Fruit fly (Drosophila melanogaster) whole organism, embryonic: Measurements from ENCODE around the gene CG3104.

Experiments
- Atf3 ChIP-seq: fragments of 200-800 bp; sonication (Bioruptor generic); optimal IDR thresholded peaks from 3 replicates; lab custom pipeline; 2016; ENCODE audit warnings: missing biosample characterization, missing genetic modification characterization
- Bteb2 ChIP-seq: fragments of 200-800 bp; sonication (Bioruptor generic); optimal IDR thresholded peaks from 2 replicates; lab custom pipeline; 2016; ENCODE audit warnings: missing biosample characterization, missing genetic modification characterization
- CG1024 ChIP-seq: fragments of 200-800 bp; sonication (Bioruptor generic); IDR thresholded peaks from 2 replicates; pipeline ENCODE4 v1.3.6; 2022; ENCODE audit warnings: missing biosample characterization, missing genetic modification characterization
- CG10274 ChIP-seq: fragments of 200-800 bp; sonication (Bioruptor generic); optimal IDR thresholded peaks from 3 replicates; lab custom pipeline; 2017; ENCODE audit warnings: missing biosample characterization, mild to moderate bottlenecking, missing genetic modification characterization
- CG10321 ChIP-seq: fragments of 200-800 bp; sonication (Bioruptor generic); IDR thresholded peaks from 2 replicates; pipeline ENCODE4 v1.3.6; 2022; ENCODE audit warnings: missing biosample characterization, missing genetic modification characterization
- CG10543 ChIP-seq: fragments of 200-800 bp; sonication (Bioruptor generic); optimal IDR thresholded peaks from 3 replicates; lab custom pipeline; 2017; ENCODE audit warnings: missing biosample characterization, mild to moderate bottlenecking, missing genetic modification characterization, moderate library complexity
- CG11398 ChIP-seq: fragments of 200-800 bp; sonication (Bioruptor generic); optimal IDR thresholded peaks from 2 replicates; lab custom pipeline; 2016; ENCODE audit warnings: missing biosample characterization, missing genetic modification characterization
- CG11695 ChIP-seq: fragments of 200-800 bp; sonication (Bioruptor generic); IDR thresholded peaks from 3 replicates; pipeline ENCODE4 v1.3.6; 2022; ENCODE audit warnings: missing biosample characterization, missing genetic modification characterization
- CG12071 ChIP-seq: fragments of 200-800 bp; sonication (Bioruptor generic); optimal IDR thresholded peaks from 3 replicates; lab custom pipeline; 2018; ENCODE audit warnings: missing biosample characterization, mild to moderate bottlenecking, missing genetic modification characterization
- CG12104 ChIP-seq: fragments of 200-800 bp; sonication (Bioruptor generic); optimal IDR thresholded peaks from 3 replicates; lab custom pipeline; 2016; ENCODE audit warnings: missing biosample characterization, missing genetic modification characterization
- CG12659 ChIP-seq: fragments of 200-800 bp; sonication (Bioruptor generic); optimal IDR thresholded peaks from 3 replicates; lab custom pipeline; 2017; ENCODE audit warnings: mild to moderate bottlenecking, missing biosample characterization, missing genetic modification reagents, missing genetic modification characterization
- CG13296 ChIP-seq: fragments of 200-800 bp; sonication (Bioruptor generic); optimal IDR thresholded peaks from 3 replicates; lab custom pipeline; 2018; ENCODE audit warnings: missing biosample characterization, mild to moderate bottlenecking, missing genetic modification characterization
- CG14441 ChIP-seq: fragments of 200-800 bp; sonication (Bioruptor generic); IDR thresholded peaks from 2 replicates; pipeline ENCODE4 v1.3.6; 2022; ENCODE audit warnings: missing biosample characterization, missing genetic modification characterization
- CG1529 ChIP-seq: fragments of 200-800 bp; sonication (Bioruptor generic); optimal IDR thresholded peaks from 3 replicates; lab custom pipeline; 2018; ENCODE audit warnings: missing biosample characterization, missing genetic modification characterization
- CG17385 ChIP-seq: fragments of 200-800 bp; sonication (Bioruptor generic); optimal IDR thresholded peaks from 3 replicates; lab custom pipeline; 2018; ENCODE audit warnings: missing biosample characterization, mild to moderate bottlenecking, missing genetic modification characterization
- CG18599 ChIP-seq: fragments of 200-800 bp; sonication (Bioruptor generic); optimal IDR thresholded peaks from 3 replicates; lab custom pipeline; 2017; ENCODE audit warnings: missing biosample characterization, missing genetic modification characterization, mild to moderate bottlenecking, moderate library complexity, missing genetic modification reagents
- CG3995 ChIP-seq: fragments of 200-800 bp; sonication (Bioruptor generic); optimal IDR thresholded peaks from 3 replicates; lab custom pipeline; 2016; ENCODE audit warnings: missing biosample characterization, missing genetic modification characterization
- CG4328 ChIP-seq: fragments of 200-800 bp; sonication (Bioruptor generic); optimal IDR thresholded peaks from 3 replicates; lab custom pipeline; 2017; ENCODE audit warnings: missing biosample characterization, missing genetic modification reagents, missing genetic modification characterization
- CG6254 ChIP-seq: fragments of 200-800 bp; sonication (Bioruptor generic); optimal IDR thresholded peaks from 3 replicates; lab custom pipeline; 2017; ENCODE audit warnings: mild to moderate bottlenecking, missing biosample characterization, missing genetic modification reagents, missing genetic modification characterization
- CG7745 ChIP-seq: fragments of 200-800 bp; sonication (Bioruptor generic); optimal IDR thresholded peaks from 2 replicates; lab custom pipeline; 2018; ENCODE audit warnings: missing biosample characterization, mild to moderate bottlenecking, missing genetic modification characterization, moderate library complexity
- CG7786 ChIP-seq: fragments of 200-800 bp; sonication (Bioruptor generic); optimal IDR thresholded peaks from 2 replicates; lab custom pipeline; 2016; ENCODE audit warnings: missing biosample characterization, missing genetic modification characterization
- CG7928 ChIP-seq: fragments of 200-800 bp; sonication (Bioruptor generic); optimal IDR thresholded peaks from 2 replicates; lab custom pipeline; 2017; ENCODE audit warnings: missing biosample characterization, mild to moderate bottlenecking, missing genetic modification characterization
- CG8765 ChIP-seq: fragments of 200-800 bp; sonication (Bioruptor generic); IDR thresholded peaks from 2 replicates; pipeline ENCODE4 v1.3.6; 2022; ENCODE audit warnings: missing biosample characterization, missing genetic modification characterization
- CTCF ChIP-seq: fragments of 200-800 bp; sonication (Bioruptor generic); optimal IDR thresholded peaks from 2 replicates; lab custom pipeline; 2017; ENCODE audit warnings: missing biosample characterization, mild to moderate bottlenecking, missing genetic modification characterization, moderate library complexity
- Camta ChIP-seq: fragments of 200-800 bp; sonication (Bioruptor generic); optimal IDR thresholded peaks from 2 replicates; lab custom pipeline; 2016; ENCODE audit warnings: missing biosample characterization, missing genetic modification characterization
- D19B ChIP-seq: fragments of 200-800 bp; sonication (Bioruptor generic); optimal IDR thresholded peaks from 2 replicates; lab custom pipeline; 2017; ENCODE audit warnings: missing biosample characterization, mild to moderate bottlenecking, missing genetic modification characterization
- Deaf1 ChIP-seq: fragments of 200-800 bp; optimal IDR thresholded peaks from 3 replicates; lab custom pipeline; 2019; ENCODE audit warnings: missing biosample characterization, mild to moderate bottlenecking, missing genetic modification characterization, moderate library complexity
- Fer2 ChIP-seq: fragments of 200-800 bp; sonication (Bioruptor generic); optimal IDR thresholded peaks from 2 replicates; lab custom pipeline; 2018; ENCODE audit warnings: missing biosample characterization, mild to moderate bottlenecking, missing genetic modification characterization, moderate library complexity
- HLHmδ ChIP-seq: fragments of 200-800 bp; sonication (Bioruptor generic); optimal IDR thresholded peaks from 2 replicates; lab custom pipeline; 2018; ENCODE audit warnings: missing biosample characterization, mild to moderate bottlenecking, missing genetic modification characterization, moderate library complexity
- Hr3 ChIP-seq: fragments of 200-800 bp; sonication (Bioruptor generic); optimal IDR thresholded peaks from 3 replicates; lab custom pipeline; 2016; ENCODE audit warnings: missing biosample characterization, missing genetic modification characterization
- Jarid2 ChIP-seq: fragments of 200-800 bp; sonication (Bioruptor generic); optimal IDR thresholded peaks from 3 replicates; lab custom pipeline; 2017; ENCODE audit warnings: mild to moderate bottlenecking, missing biosample characterization, missing genetic modification reagents, missing genetic modification characterization
- MESR4 ChIP-seq: fragments of 200-800 bp; sonication (Bioruptor generic); optimal IDR thresholded peaks from 2 replicates; lab custom pipeline; 2018; ENCODE audit warnings: missing biosample characterization, mild to moderate bottlenecking, missing genetic modification characterization, moderate library complexity
- Meics ChIP-seq: fragments of 200-800 bp; sonication (Bioruptor generic); optimal IDR thresholded peaks from 2 replicates; lab custom pipeline; 2017; ENCODE audit warnings: missing biosample characterization, mild to moderate bottlenecking, missing genetic modification characterization
- Optix ChIP-seq: fragments of 200-800 bp; sonication (Bioruptor generic); IDR thresholded peaks from 3 replicates; pipeline ENCODE4 v1.3.6; 2022; ENCODE audit warnings: missing biosample characterization, missing genetic modification characterization
- Poxn ChIP-seq: fragments of 200-800 bp; sonication (Bioruptor generic); IDR thresholded peaks from 2 replicates; pipeline ENCODE4 v1.3.6; 2022; ENCODE audit warnings: missing biosample characterization, missing genetic modification characterization
- Ptx1 ChIP-seq: fragments of 200-800 bp; sonication (Bioruptor generic); IDR thresholded peaks from 2 replicates; pipeline ENCODE4 v1.3.6; 2022; ENCODE audit warnings: missing biosample characterization, missing genetic modification characterization
- Ravus ChIP-seq: fragments of 200-800 bp; sonication (Bioruptor generic); IDR thresholded peaks from 2 replicates; pipeline ENCODE4 v1.3.6; 2022; ENCODE audit warnings: missing biosample characterization, missing genetic modification characterization
- ash1 ChIP-seq: fragments of 200-800 bp; sonication (Bioruptor generic); optimal IDR thresholded peaks from 2 replicates; lab custom pipeline; 2018; ENCODE audit warnings: missing biosample characterization, mild to moderate bottlenecking, missing genetic modification characterization
- cato ChIP-seq: fragments of 200-800 bp; sonication (Bioruptor generic); optimal IDR thresholded peaks from 2 replicates; lab custom pipeline; 2016; ENCODE audit warnings: missing biosample characterization, missing genetic modification characterization, borderline replicate concordance
- dimm ChIP-seq: fragments of 200-800 bp; sonication (Bioruptor generic); IDR thresholded peaks from 2 replicates; pipeline ENCODE4 v1.3.6; 2022; ENCODE audit warnings: missing biosample characterization, missing genetic modification characterization
- gro ChIP-seq: fragments of 200-800 bp; sonication (Bioruptor generic); optimal IDR thresholded peaks from 2 replicates; lab custom pipeline; 2016; ENCODE audit warnings: missing biosample characterization, missing genetic modification characterization
- kah ChIP-seq: fragments of 200-800 bp; sonication (Bioruptor generic); optimal IDR thresholded peaks from 2 replicates; lab custom pipeline; 2018; ENCODE audit warnings: missing biosample characterization, mild to moderate bottlenecking, missing genetic modification characterization
- mam ChIP-seq: fragments of 200-800 bp; sonication (Bioruptor generic); optimal IDR thresholded peaks from 3 replicates; lab custom pipeline; 2016; ENCODE audit warnings: missing biosample characterization, missing genetic modification characterization
- pfk ChIP-seq: fragments of 200-800 bp; sonication (Bioruptor generic); optimal IDR thresholded peaks from 2 replicates; lab custom pipeline; 2018; ENCODE audit warnings: missing biosample characterization, mild to moderate bottlenecking, missing genetic modification characterization, moderate library complexity
- salm ChIP-seq: fragments of 200-800 bp; sonication (Bioruptor generic); optimal IDR thresholded peaks from 2 replicates; lab custom pipeline; 2018; ENCODE audit warnings: missing biosample characterization, mild to moderate bottlenecking, missing genetic modification characterization
- sd ChIP-seq: fragments of 200-800 bp; sonication (Bioruptor generic); optimal IDR thresholded peaks from 3 replicates; lab custom pipeline; 2018; ENCODE audit warnings: missing biosample characterization, mild to moderate bottlenecking, missing genetic modification characterization, moderate library complexity
- sima ChIP-seq: fragments of 200-800 bp; sonication (Bioruptor generic); optimal IDR thresholded peaks from 2 replicates; lab custom pipeline; 2016; ENCODE audit warnings: missing biosample characterization, missing genetic modification characterization
- slp2 ChIP-seq: fragments of 200-800 bp; sonication (Bioruptor generic); optimal IDR thresholded peaks from 2 replicates; lab custom pipeline; 2016; ENCODE audit warnings: missing biosample characterization, missing genetic modification characterization
- twi ChIP-seq: fragments of 200-800 bp; optimal IDR thresholded peaks from 2 replicates; lab custom pipeline; 2019; ENCODE audit warnings: missing biosample characterization, mild to moderate bottlenecking, missing genetic modification characterization, moderate library complexity
- vfl ChIP-seq: fragments of 200-800 bp; sonication (Bioruptor generic); optimal IDR thresholded peaks from 2 replicates; lab custom pipeline; 2016; ENCODE audit warnings: missing biosample characterization, missing genetic modification characterization

Gene CG3104

DNA sequence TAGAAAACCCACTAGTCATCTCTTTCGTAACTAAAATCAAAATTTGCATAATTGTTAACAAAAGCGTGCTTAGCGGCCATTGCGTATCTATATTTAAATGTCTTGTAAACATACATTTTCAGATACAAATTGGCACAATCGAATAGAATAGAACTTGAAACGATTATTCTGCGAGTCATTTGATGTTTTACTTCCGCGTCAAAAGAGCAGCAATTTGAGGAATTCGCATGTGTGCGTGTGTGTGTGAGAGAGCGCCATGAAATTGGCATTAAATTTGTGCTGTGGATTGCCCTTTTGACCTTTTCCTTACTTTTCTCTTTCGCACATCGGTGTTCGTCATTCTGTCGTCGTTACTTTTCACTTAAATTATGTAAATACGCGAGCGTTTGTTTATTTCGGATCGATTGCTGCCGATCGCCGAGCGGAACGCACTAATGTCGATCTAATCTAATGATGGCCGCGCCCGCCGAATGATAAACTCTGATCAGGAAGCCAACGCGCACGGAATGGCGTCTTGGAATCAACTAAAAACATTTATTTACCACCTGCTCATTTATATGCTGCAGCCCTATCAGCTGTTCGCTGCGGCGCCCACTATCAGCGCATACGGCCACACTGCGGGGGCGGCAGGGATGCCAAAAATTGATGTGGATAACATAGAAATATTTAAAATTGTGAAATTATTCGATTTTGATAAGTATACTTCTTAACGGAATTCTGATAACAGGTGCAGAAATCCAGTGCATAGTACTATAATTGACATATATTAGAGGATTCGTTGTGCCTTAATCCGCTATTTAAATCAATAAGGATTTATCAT, 29.3 kb upstream of the CG3104 start (continued):
- TF ChIP-seq Optix (GFP tag; lab: Robert Waterston, UW) (0 out of 3 replicates have a peak, but pooled peaks have one; percentile 36), Poxn (GFP tag; lab: Robert Waterston, UW) (no peak), pfk (peak; percentile 45), CG11398 (GFP tag; lab: Kevin White, UChicago) (no peak), CG12659 (GFP tag; lab: Kevin White, UChicago) (peak; percentile 84), D19B (peak; percentile 15), Meics (GFP tag; lab: Kevin White, UChicago) (peak; percentile 53), cato (GFP tag; lab: Kevin White, UChicago) (no peak), ash1 (GFP tag; lab: Kevin White, UChicago) (peak; percentile 65), CG18599 (GFP tag; lab: Kevin White, UChicago) (peak; percentile 29), salm (no peak), CG10321 (no peak), CG6254 (GFP tag; lab: Kevin White, UChicago) (no peak), CG8765 (no peak), CG17385 (peak; percentile 32), HLHmδ (peak; percentile 73), Deaf1 (peak; percentile 72), CG12071 (GFP tag; lab: Kevin White, UChicago) (peak; percentile 65), MESR4 (GFP tag; lab: Kevin White, UChicago) (peak; percentile 41), CTCF (GFP tag; lab: Kevin White, UChicago) (peak; percentile 67), CG7786 (GFP tag; lab: Kevin White, UChicago) (no peak), Jarid2 (GFP tag; lab: Kevin White, UChicago) (peak; percentile 93), CG7928 (GFP tag; lab: Kevin White, UChicago) (peak; percentile 99), CG3995 (GFP tag; lab: Kevin White, UChicago) (peak; percentile 86), slp2 (GFP tag; lab: Kevin White, UChicago) (no peak), CG10274 (no peak), gro (GFP tag; lab: Kevin White, UChicago) (peak; percentile 62), CG11695 (GFP tag; lab: Robert Waterston, UW) (no peak), Camta (no peak), vfl (GFP tag; lab: Kevin White, UChicago) (no peak), Ptx1 (GFP tag; lab: Robert Waterston, UW) (0 out of 2 replicates have a peak, but pooled peaks have one; percentile 11), Atf3 (GFP tag; lab: Kevin White, UChicago) (no peak), CG10543 (GFP tag; lab: Kevin White, UChicago) (peak; percentile 80), CG1529 (GFP tag; lab: Kevin White, UChicago) (no peak), Fer2 (tag; lab: Kevin White, UChicago) (peak; percentile 29), Bteb2 (GFP tag; lab: Kevin White, UChicago) (no peak), dimm (GFP tag; lab: Robert Waterston, UW) (no peak), mam (GFP tag; lab: Kevin White, UChicago) (peak; percentile 30), Ravus (no peak), CG13296 (GFP tag; lab: Kevin White, UChicago) (peak; percentile 57), CG12104 (GFP tag; lab: Kevin White, UChicago) (no peak), CG4328 (GFP tag; lab: Kevin White, UChicago) (peak; percentile 46), Hr3 (GFP tag; lab: Kevin White, UChicago) (no peak), CG1024 (GFP tag; lab: Robert Waterston, UW) (no peak), twi (tag; lab: Kevin White, UChicago) (peak; percentile 22), sima (GFP tag; lab: Kevin White, UChicago) (no peak), CG7745 (tag; lab: Kevin White, UChicago) (no peak), kah (GFP tag; lab: Kevin White, UChicago) (peak; percentile 98), sd (tag; lab: Kevin White, UChicago) (peak; percentile 92), CG14441 (GFP tag; lab: Robert Waterston, UW) (peak; percentile 69)
